Fruit fly (Drosophila melanogaster) whole organism, embryonic: ENCODE data around the gene mxc.

Experiments used
- Asciz ChIP-seq: fragments of 200-800 bp; sonication (Bioruptor generic); optimal IDR thresholded peaks from 2 replicates; lab custom pipeline; 2017; ENCODE audit warnings: missing biosample characterization, mild to moderate bottlenecking, missing genetic modification characterization, missing genetic modification reagents
- B-H2 ChIP-seq: fragments of 200-800 bp; sonication (Bioruptor generic); optimal IDR thresholded peaks from 2 replicates; lab custom pipeline; 2018; ENCODE audit warnings: missing biosample characterization, mild to moderate bottlenecking, missing genetic modification characterization
- Bteb2 ChIP-seq: fragments of 200-800 bp; sonication (Bioruptor generic); optimal IDR thresholded peaks from 2 replicates; lab custom pipeline; 2016; ENCODE audit warnings: missing biosample characterization, missing genetic modification characterization
- CG11695 ChIP-seq: fragments of 200-800 bp; sonication (Bioruptor generic); IDR thresholded peaks from 3 replicates; pipeline ENCODE4 v1.3.6; 2022; ENCODE audit warnings: missing biosample characterization, missing genetic modification characterization
- CG12071 ChIP-seq: fragments of 200-800 bp; sonication (Bioruptor generic); optimal IDR thresholded peaks from 3 replicates; lab custom pipeline; 2018; ENCODE audit warnings: missing biosample characterization, mild to moderate bottlenecking, missing genetic modification characterization
- CG13287 ChIP-seq: fragments of 200-800 bp; sonication (Bioruptor generic); IDR thresholded peaks from 2 replicates; pipeline ENCODE4 v1.3.6; 2022; ENCODE audit warnings: missing biosample characterization, missing genetic modification characterization; ENCODE audit not compliant: partially characterized antibody
- CG16779 ChIP-seq: fragments of 200-800 bp; sonication (Bioruptor generic); IDR thresholded peaks from 2 replicates; pipeline ENCODE4 v1.3.6; 2022; ENCODE audit warnings: missing biosample characterization, missing genetic modification characterization
- CG2116 ChIP-seq: fragments of 200-800 bp; sonication (Bioruptor generic); optimal IDR thresholded peaks from 3 replicates; lab custom pipeline; 2018; ENCODE audit warnings: missing biosample characterization, mild to moderate bottlenecking, missing genetic modification characterization
- CG2199 ChIP-seq: fragments of 200-800 bp; sonication (Bioruptor generic); IDR thresholded peaks from 3 replicates; pipeline ENCODE4 v1.3.6; 2022; ENCODE audit warnings: missing biosample characterization, missing genetic modification characterization
- CG30403 ChIP-seq: fragments of 200-800 bp; sonication (Bioruptor generic); optimal IDR thresholded peaks from 3 replicates; lab custom pipeline; 2016; ENCODE audit warnings: missing biosample characterization, missing genetic modification characterization
- CG32767 ChIP-seq: fragments of 200-800 bp; sonication (Bioruptor generic); IDR thresholded peaks from 2 replicates; pipeline ENCODE4 v1.3.6; 2022; ENCODE audit warnings: missing biosample characterization, missing genetic modification characterization
- CG34224 ChIP-seq: fragments of 200-800 bp; sonication (Bioruptor generic); IDR thresholded peaks from 3 replicates; pipeline ENCODE4 v1.3.6; 2022; ENCODE audit warnings: missing biosample characterization, missing genetic modification characterization; ENCODE audit not compliant: partially characterized antibody
- CG4328 ChIP-seq: fragments of 200-800 bp; sonication (Bioruptor generic); optimal IDR thresholded peaks from 3 replicates; lab custom pipeline; 2017; ENCODE audit warnings: missing biosample characterization, missing genetic modification reagents, missing genetic modification characterization
- CG6175 ChIP-seq: fragments of 200-800 bp; sonication (Bioruptor generic); IDR thresholded peaks from 3 replicates; pipeline ENCODE4 v1.3.6; 2022; ENCODE audit warnings: missing biosample characterization, missing genetic modification characterization
- CG8388 ChIP-seq: fragments of 200-800 bp; sonication (Bioruptor generic); optimal IDR thresholded peaks from 2 replicates; lab custom pipeline; 2019; ENCODE audit warnings: missing biosample characterization, mild to moderate bottlenecking, missing genetic modification characterization, moderate library complexity
- Dad ChIP-seq: fragments of 200-800 bp; sonication (Bioruptor generic); optimal IDR thresholded peaks from 3 replicates; lab custom pipeline; 2016; ENCODE audit warnings: missing biosample characterization, missing genetic modification characterization
- Deaf1 ChIP-seq: fragments of 200-800 bp; optimal IDR thresholded peaks from 3 replicates; lab custom pipeline; 2019; ENCODE audit warnings: missing biosample characterization, mild to moderate bottlenecking, missing genetic modification characterization, moderate library complexity
- Dll ChIP-seq: fragments of 200-800 bp; sonication (Bioruptor generic); IDR thresholded peaks from 4 replicates; pipeline ENCODE4 v1.3.6; 2022; ENCODE audit warnings: missing biosample characterization, missing genetic modification characterization; ENCODE audit not compliant: partially characterized antibody
- Doc3 ChIP-seq: fragments of 200-800 bp; sonication (Bioruptor generic); IDR thresholded peaks from 3 replicates; pipeline ENCODE4 v1.3.6; 2022; ENCODE audit warnings: missing biosample characterization, missing genetic modification characterization; ENCODE audit not compliant: partially characterized antibody
- E2f2 ChIP-seq: fragments of 200-800 bp; sonication (Bioruptor generic); IDR thresholded peaks from 2 replicates; pipeline ENCODE4 v1.3.6; 2022; ENCODE audit warnings: missing biosample characterization, missing genetic modification characterization
- ERR ChIP-seq: fragments of 200-800 bp; sonication (Bioruptor generic); optimal IDR thresholded peaks from 2 replicates; lab custom pipeline; 2016; ENCODE audit warnings: missing biosample characterization, missing genetic modification characterization
- Elba2 ChIP-seq: fragments of 200-800 bp; sonication (Bioruptor generic); optimal IDR thresholded peaks from 3 replicates; lab custom pipeline; 2016; ENCODE audit warnings: missing biosample characterization, missing genetic modification characterization
- MBD-R2 ChIP-seq: fragments of 200-800 bp; sonication (Bioruptor generic); IDR thresholded peaks from 2 replicates; pipeline ENCODE4 v1.3.6; 2022; ENCODE audit warnings: missing biosample characterization, missing genetic modification characterization
- MESR4 ChIP-seq: fragments of 200-800 bp; sonication (Bioruptor generic); optimal IDR thresholded peaks from 2 replicates; lab custom pipeline; 2018; ENCODE audit warnings: missing biosample characterization, mild to moderate bottlenecking, missing genetic modification characterization, moderate library complexity
- NFAT ChIP-seq: fragments of 200-800 bp; sonication (Bioruptor generic); IDR thresholded peaks from 2 replicates; pipeline ENCODE4 v1.3.6; 2022; ENCODE audit warnings: missing biosample characterization, missing genetic modification characterization
- Opbp ChIP-seq: fragments of 200-800 bp; sonication (Bioruptor generic); IDR thresholded peaks from 3 replicates; pipeline ENCODE4 v1.3.6; 2022; ENCODE audit warnings: missing biosample characterization, missing genetic modification characterization; ENCODE audit not compliant: partially characterized antibody
- Scr ChIP-seq: fragments of 200-800 bp; sonication (Bioruptor generic); IDR thresholded peaks from 2 replicates; pipeline ENCODE4 v1.3.6; 2022; ENCODE audit warnings: missing biosample characterization, missing genetic modification characterization; ENCODE audit not compliant: partially characterized antibody
- Sin3A ChIP-seq: fragments of >200 bp; optimal IDR thresholded peaks from 2 replicates; lab custom pipeline; 2018
- Sry-δ ChIP-seq: fragments of 200-800 bp; sonication (Bioruptor generic); optimal IDR thresholded peaks from 2 replicates; lab custom pipeline; 2016; ENCODE audit warnings: missing biosample characterization, missing genetic modification characterization
- cg ChIP-seq: fragments of 200-800 bp; sonication (Bioruptor generic); optimal IDR thresholded peaks from 3 replicates; lab custom pipeline; 2019; ENCODE audit warnings: missing biosample characterization, mild to moderate bottlenecking, missing genetic modification characterization, moderate library complexity
- chinmo ChIP-seq: fragments of 200-800 bp; sonication (Bioruptor generic); IDR thresholded peaks from 4 replicates; pipeline ENCODE4 v1.3.6; 2022; ENCODE audit warnings: missing biosample characterization, missing genetic modification characterization; ENCODE audit not compliant: partially characterized antibody
- disco-r ChIP-seq: fragments of 200-800 bp; sonication (Bioruptor generic); optimal IDR thresholded peaks from 2 replicates; lab custom pipeline; 2016; ENCODE audit warnings: missing biosample characterization, missing genetic modification characterization
- eve ChIP-seq, 2 experiments: fragments of >200 bp; optimal IDR thresholded peaks; 2 replicates each; lab custom pipeline; 2017; ENCODE audit warnings: missing biosample characterization in 2 of 2, missing genetic modification characterization in 2 of 2
- hbn ChIP-seq: fragments of 200-800 bp; sonication (Bioruptor generic); IDR thresholded peaks from 2 replicates; pipeline ENCODE4 v1.3.6; 2022; ENCODE audit warnings: missing biosample characterization, missing genetic modification characterization; ENCODE audit not compliant: partially characterized antibody
- inv ChIP-seq: fragments of 200-800 bp; sonication (Bioruptor generic); IDR thresholded peaks from 2 replicates; pipeline ENCODE4 v1.3.6; 2022; ENCODE audit warnings: missing biosample characterization, missing genetic modification characterization; ENCODE audit not compliant: partially characterized antibody
- kah ChIP-seq: fragments of 200-800 bp; sonication (Bioruptor generic); optimal IDR thresholded peaks from 2 replicates; lab custom pipeline; 2018; ENCODE audit warnings: missing biosample characterization, mild to moderate bottlenecking, missing genetic modification characterization
- lola ChIP-seq, 3 experiments: fragments of >200 bp in 2 of 3; fragments of 200-800 bp in 1 of 3; sonication (Bioruptor generic) in 1 of 3; optimal IDR thresholded peaks; 2 replicates each; lab custom pipeline; 2017 to 2019; ENCODE audit warnings: missing biosample characterization in 3 of 3, missing genetic modification characterization in 3 of 3, mild to moderate bottlenecking in 1 of 3, moderate library complexity in 1 of 3
- nmo ChIP-seq: fragments of 200-800 bp; sonication (Bioruptor generic); optimal IDR thresholded peaks from 2 replicates; lab custom pipeline; 2018; ENCODE audit warnings: missing biosample characterization, mild to moderate bottlenecking, missing genetic modification characterization, moderate library complexity
- phol ChIP-seq: fragments of 200-800 bp; sonication (Bioruptor generic); optimal IDR thresholded peaks from 3 replicates; lab custom pipeline; 2018; ENCODE audit warnings: missing biosample characterization, mild to moderate bottlenecking, missing genetic modification characterization, moderate library complexity
- sens ChIP-seq: fragments of 200-800 bp; sonication (Bioruptor generic); peaks from one replicate; lab custom pipeline; 2016; ENCODE audit warnings: missing biosample characterization, missing genetic modification characterization
- slou ChIP-seq: fragments of 200-800 bp; sonication (Bioruptor generic); optimal IDR thresholded peaks from 3 replicates; lab custom pipeline; 2016; ENCODE audit warnings: missing biosample characterization, missing genetic modification characterization
- tgo ChIP-seq: fragments of 200-800 bp; sonication (Bioruptor generic); IDR thresholded peaks from 3 replicates; pipeline ENCODE4 v1.3.6; 2022; ENCODE audit warnings: missing biosample characterization, missing genetic modification characterization
- unc-4 ChIP-seq: fragments of 200-800 bp; sonication (Bioruptor generic); IDR thresholded peaks from 2 replicates; pipeline ENCODE4 v1.3.6; 2022; ENCODE audit warnings: missing biosample characterization, missing genetic modification characterization; ENCODE audit not compliant: partially characterized antibody
- vnd ChIP-seq: fragments of 200-800 bp; sonication (Bioruptor generic); IDR thresholded peaks from 3 replicates; pipeline ENCODE4 v1.3.6; 2022; ENCODE audit warnings: missing biosample characterization, missing genetic modification characterization; ENCODE audit not compliant: partially characterized antibody
- z ChIP-seq: fragments of 200-800 bp; sonication (Bioruptor generic); IDR thresholded peaks from 3 replicates; pipeline ENCODE4 v1.3.6; 2022; ENCODE audit warnings: missing biosample characterization, missing genetic modification characterization

mxc gene

dm6 chrX:9281998-9282644, 38.9 kb upstream of the mxc start (continued):
- TF ChIP-seq Scr (GFP tag; lab: Robert Waterston, UW) (no peak), cg (GFP tag; lab: Kevin White, UChicago) (no peak), slou (GFP tag; lab: Kevin White, UChicago) (no peak), Deaf1 (no peak), kah (GFP tag; lab: Kevin White, UChicago) (peak; percentile 39), CG11695 (GFP tag; lab: Robert Waterston, UW) (no peak), CG6175 (GFP tag; lab: Robert Waterston, UW) (no peak), Elba2 (peak; percentile 16), sens (GFP tag; lab: Kevin White, UChicago) (no peak), CG8388 (GFP tag; lab: Kevin White, UChicago) (no peak)

- TF ChIP-seq unc-4 (GFP tag; lab: Robert Waterston, UW) (peak; percentile 60; the same call in 1 of the 2 replicates), B-H2 (GFP tag; lab: Kevin White, UChicago) (no peak), z (GFP tag; lab: Robert Waterston, UW) (no peak), lola (GFP tag; optimal IDR thresholded peaks at IDR 0.05; lab: Kevin White, UChicago) (peak in 1 of 3 experiments; percentile 5), inv (GFP tag; lab: Robert Waterston, UW) (peak; percentile 43), Dll (GFP tag; lab: Robert Waterston, UW) (peak; percentile 70; the same call in 3 of the 4 replicates), CG12071 (GFP tag; lab: Kevin White, UChicago) (no peak), CG2116 (GFP tag; lab: Kevin White, UChicago) (peak; percentile 66), Asciz (GFP tag; lab: Kevin White, UChicago) (no peak), Doc3 (GFP tag; lab: Robert Waterston, UW) (0 out of 3 replicates have a peak, but pooled peaks have one; percentile 24), vnd (GFP tag; lab: Robert Waterston, UW) (0 out of 3 replicates have a peak, but pooled peaks have one; percentile 26), disco-r (no peak), Dad (GFP tag; lab: Kevin White, UChicago) (no peak), tgo (GFP tag; lab: Robert Waterston, UW) (no peak), NFAT (GFP tag; lab: Robert Waterston, UW) (0 out of 2 replicates have a peak, but pooled peaks have one; percentile 10), Bteb2 (GFP tag; lab: Kevin White, UChicago) (no peak), chinmo (GFP tag; lab: Robert Waterston, UW) (0 out of 4 replicates have a peak, but pooled peaks have one; percentile 28), MESR4 (peak; percentile 55), CG2199 (GFP tag; lab: Robert Waterston, UW) (no peak), CG16779 (GFP tag; lab: Robert Waterston, UW) (no peak), Opbp (GFP tag; lab: Robert Waterston, UW) (peak; percentile 50; the same call in 2 of the 3 replicates), MBD-R2 (peak; percentile 39), Sin3A (no peak), E2f2 (peak; percentile 57), CG13287 (GFP tag; lab: Robert Waterston, UW) (peak; percentile 69), eve (GFP tag; optimal IDR thresholded peaks at IDR 0.05; lab: Kevin White, UChicago) (no peak), CG4328 (GFP tag; lab: Kevin White, UChicago) (no peak), Scr (GFP tag; lab: Robert Waterston, UW) (peak; percentile 72), CG34224 (peak; percentile 37; the same call in 2 of the 3 replicates), ERR (GFP tag; lab: Kevin White, UChicago) (no peak), Sry-δ (peak; percentile 71), CG32767 (GFP tag; lab: Robert Waterston, UW) (no peak), phol (peak; percentile 6), nmo (GFP tag; lab: Kevin White, UChicago) (peak; percentile 23), CG30403 (GFP tag; lab: Kevin White, UChicago) (peak; percentile 4), hbn (GFP tag; lab: Robert Waterston, UW) (peak; percentile 32; the same call in 1 of the 2 replicates)
Measured at dm6 chrX:9272830-9273507, 29.7 kb upstream of the mxc start, which contains the start of the genes Cfp1 and Aladin. Gene Cfp1 (minus strand): TSS chrX:9272960. Gene Aladin (plus strand): TSS chrX:9273413.
